Worm (Caenorhabditis elegans) whole organism, L3 larva: Measurements from ENCODE around the gene trm-1.
A peak's percentile ranks its signal among the peaks of the same experiment; 100 is the strongest.

ENCODE experiments used
- elt-2 ChIP-seq: sonication (generic microtip); optimal IDR thresholded peaks from 2 replicates; lab custom pipeline; 2016; ENCODE audit warnings: missing genetic modification reagents, mild to moderate bottlenecking, missing genetic modification characterization, missing compliant biosample characterization
- fkh-2 ChIP-seq: fragments of 150-350 bp; optimal IDR thresholded peaks from 2 replicates; lab custom pipeline; 2014; ENCODE audit warnings: missing biosample characterization, missing genetic modification reagents, missing genetic modification characterization
- hmg-11 ChIP-seq: sonication (generic microtip); optimal IDR thresholded peaks from 2 replicates; lab custom pipeline; 2016; ENCODE audit warnings: missing genetic modification characterization, missing compliant biosample characterization
- mml-1 ChIP-seq: fragments of 150-350 bp; sonication (generic microtip); optimal IDR thresholded peaks from 3 replicates; lab custom pipeline; 2014; ENCODE audit warnings: missing biosample characterization, missing genetic modification characterization
- nhr-28 ChIP-seq: fragments of 150-350 bp; optimal IDR thresholded peaks from 2 replicates; lab custom pipeline; 2014; ENCODE audit warnings: missing biosample characterization, missing genetic modification characterization
- nhr-76 ChIP-seq: fragments of 150-350 bp; sonication (generic microtip); optimal IDR thresholded peaks from 5 replicates; lab custom pipeline; 2014; ENCODE audit warnings: missing biosample characterization, missing genetic modification characterization
- pha-4 ChIP-seq: fragments of 150-350 bp; optimal IDR thresholded peaks from 2 replicates; lab custom pipeline; 2014; ENCODE audit warnings: missing biosample characterization, missing genetic modification reagents, missing genetic modification characterization
- pqm-1 ChIP-seq: fragments of 150-350 bp; optimal IDR thresholded peaks from 2 replicates; lab custom pipeline; 2017; ENCODE audit warnings: missing biosample characterization, missing genetic modification characterization, inconsistent platforms
- unc-62 ChIP-seq: fragments of 150-350 bp; sonication (generic microtip); optimal IDR thresholded peaks from 4 replicates; lab custom pipeline; 2014; ENCODE audit warnings: missing biosample characterization, missing genetic modification reagents, missing genetic modification characterization
- zag-1 ChIP-seq: fragments of 150-350 bp; optimal IDR thresholded peaks from 2 replicates; lab custom pipeline; 2014; ENCODE audit warnings: missing biosample characterization, missing genetic modification characterization

trm-1 gene

DNA sequence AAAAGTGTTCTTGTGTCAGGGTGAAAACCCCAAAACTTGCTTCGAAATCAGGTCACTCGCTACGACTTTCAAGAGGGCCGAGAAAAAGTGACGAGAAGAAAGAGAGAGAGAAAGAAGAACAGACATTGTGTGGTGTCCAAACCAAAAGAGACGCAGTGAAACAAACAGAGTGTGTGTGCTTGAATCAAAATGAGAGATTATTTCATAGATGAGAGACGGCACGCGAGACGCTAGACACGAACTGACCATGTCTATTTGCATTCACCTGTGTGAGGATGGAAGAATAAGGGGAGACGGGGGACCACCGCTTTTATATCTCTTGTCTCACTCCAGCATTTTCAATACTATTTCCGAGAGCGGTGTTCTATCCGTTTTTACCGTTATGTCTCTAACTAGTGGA lies 49.3 kb downstream of the trm-1 start (continued):
- TF ChIP-seq elt-2 (tag; lab: Kevin White, UChicago): peak; percentile 55

- no peak for TF ChIP-seq unc-62 (GFP tag; lab: Kevin White, UChicago)
- no peak for TF ChIP-seq nhr-28
- no peak for TF ChIP-seq fkh-2
- no peak for TF ChIP-seq nhr-76 (tag; lab: Kevin White, UChicago)
- peak; percentile 85 for TF ChIP-seq pqm-1 (tag; lab: Kevin White, UChicago)
- peak; percentile 10 for TF ChIP-seq pha-4 (tag; lab: Kevin White, UChicago)
- no peak for TF ChIP-seq mml-1 (tag; lab: Kevin White, UChicago)
- TF ChIP-seq zag-1 (tag; lab: Kevin White, UChicago): no peak
- TF ChIP-seq elt-2 (tag; lab: Kevin White, UChicago): peak; percentile 78
- no peak for TF ChIP-seq hmg-11 (tag; lab: Kevin White, UChicago)
Measured at ce11 chrV:14134757-14135441, 50.5 kb downstream of the trm-1 start.
